Fruit fly (Drosophila melanogaster) whole organism, prepupa: Measurements from ENCODE around the gene CG43658.

Source experiments
- Blimp-1 ChIP-seq: fragments of 200-800 bp; sonication (Bioruptor generic); optimal IDR thresholded peaks from 3 replicates; lab custom pipeline; 2017; ENCODE audit warnings: missing biosample characterization, missing genetic modification characterization, mild to moderate bottlenecking, moderate library complexity, missing genetic modification reagents
- CG6792 ChIP-seq: fragments of 200-800 bp; sonication (Bioruptor generic); optimal IDR thresholded peaks from 3 replicates; lab custom pipeline; 2016; ENCODE audit warnings: missing biosample characterization, missing genetic modification characterization
- CG6808 ChIP-seq: fragments of 200-800 bp; sonication (Bioruptor generic); optimal IDR thresholded peaks from 3 replicates; lab custom pipeline; 2017; ENCODE audit warnings: missing biosample characterization, missing genetic modification characterization, mild to moderate bottlenecking, moderate library complexity, missing genetic modification reagents
- CG8632 ChIP-seq: fragments of 200-800 bp; sonication (Bioruptor generic); optimal IDR thresholded peaks from 3 replicates; lab custom pipeline; 2016; ENCODE audit warnings: missing biosample characterization, missing genetic modification characterization
- Eip75B ChIP-seq: fragments of 200-800 bp; sonication (Bioruptor generic); optimal IDR thresholded peaks from 3 replicates; lab custom pipeline; 2016; ENCODE audit warnings: missing biosample characterization, missing genetic modification characterization
- Ets96B ChIP-seq: fragments of 200-800 bp; optimal IDR thresholded peaks from 2 replicates; lab custom pipeline; 2019; ENCODE audit warnings: missing biosample characterization, mild to moderate bottlenecking, missing genetic modification characterization, moderate library complexity
- dac ChIP-seq: fragments of 200-800 bp; sonication (Bioruptor generic); optimal IDR thresholded peaks from 2 replicates; lab custom pipeline; 2017; ENCODE audit warnings: missing biosample characterization, mild to moderate bottlenecking, missing genetic modification characterization
- dsx ChIP-seq: fragments of 200-800 bp; optimal IDR thresholded peaks from 3 replicates; lab custom pipeline; 2019; ENCODE audit warnings: missing biosample characterization, mild to moderate bottlenecking, missing genetic modification characterization, moderate library complexity; ENCODE audit not compliant: poor library complexity, severe bottlenecking
- pdm3 ChIP-seq: fragments of 200-800 bp; sonication (Bioruptor generic); optimal IDR thresholded peaks from 3 replicates; lab custom pipeline; 2016; ENCODE audit warnings: missing biosample characterization, missing genetic modification characterization

DNA sequence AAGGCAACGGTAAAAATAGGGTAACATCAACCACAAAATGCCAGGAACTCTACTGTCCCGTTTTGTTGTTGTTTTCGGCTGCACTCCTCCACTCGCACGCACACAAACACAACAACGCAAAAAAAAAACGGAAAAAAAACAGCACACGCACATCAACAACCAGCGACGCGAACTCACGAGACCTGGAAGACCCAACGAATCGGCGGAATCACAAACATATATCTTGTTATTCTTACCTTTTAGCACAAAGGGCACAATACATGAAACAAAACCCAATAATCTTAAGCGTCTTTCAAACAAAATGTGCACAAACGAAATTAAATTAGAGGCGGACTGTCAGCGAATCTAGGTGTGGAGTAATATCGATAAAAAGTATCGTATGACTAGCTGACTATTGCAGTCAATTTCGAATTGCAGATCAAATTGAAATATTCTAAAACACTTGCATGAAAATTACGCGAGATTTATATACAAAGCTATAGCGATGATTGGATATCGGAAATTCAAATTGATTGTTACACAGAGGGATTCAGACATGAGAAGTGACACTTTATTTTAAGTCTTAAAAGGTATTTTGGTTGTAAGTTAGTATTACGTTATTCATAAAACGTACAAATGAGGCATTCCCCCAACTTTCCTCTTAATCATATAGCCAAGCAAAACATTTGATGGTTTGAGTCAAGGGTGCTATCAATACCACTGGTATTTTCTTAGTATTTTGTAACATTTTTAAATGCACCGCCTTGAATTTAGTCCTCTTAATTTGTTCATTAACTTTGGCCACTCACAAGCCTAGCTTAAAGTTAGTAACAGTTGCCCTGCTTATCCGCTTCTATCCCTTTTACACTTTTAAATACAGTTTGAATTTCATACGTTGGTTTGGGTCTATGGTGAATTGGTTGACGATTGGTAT, 18.1 kb upstream of the CG43658 start, which contains the start of gene Ankle2:
- TF ChIP-seq CG6792 (GFP tag; lab: Kevin White, UChicago), result no peak
- TF ChIP-seq CG6808 (GFP tag; lab: Kevin White, UChicago), result no peak
- TF ChIP-seq dac (GFP tag; lab: Kevin White, UChicago), result no peak
- no peak for TF ChIP-seq dsx
- TF ChIP-seq Ets96B (tag; lab: Kevin White, UChicago), result no peak
- TF ChIP-seq pdm3, result no peak
- TF ChIP-seq CG8632 (GFP tag; lab: Kevin White, UChicago), result no peak
- TF ChIP-seq Blimp-1 (GFP tag; lab: Kevin White, UChicago), result no peak
- TF ChIP-seq Eip75B (GFP tag; lab: Kevin White, UChicago), result no peak
